Worm (Caenorhabditis elegans) whole organism, mixed stage, embryonic: ENCODE data around the gene sea-2.

ENCODE experiments used
- cnd-1 ChIP-seq: fragments of 200-800 bp; sonication (Bioruptor generic); optimal IDR thresholded peaks from 2 replicates; lab custom pipeline; 2018; ENCODE audit warnings: mild to moderate bottlenecking, missing genetic modification characterization, missing compliant biosample characterization
- drap-1 ChIP-seq: fragments of 200-800 bp; sonication (Bioruptor generic); optimal IDR thresholded peaks from 3 replicates; lab custom pipeline; 2018; ENCODE audit warnings: mild to moderate bottlenecking, missing genetic modification characterization, missing compliant biosample characterization
- flh-1 ChIP-seq: fragments of 200-800 bp; sonication (Bioruptor generic); optimal IDR thresholded peaks from 2 replicates; lab custom pipeline; 2018; ENCODE audit warnings: mild to moderate bottlenecking, missing genetic modification characterization, moderate library complexity, missing compliant biosample characterization
- hlh-1 ChIP-seq: fragments of 150-350 bp; optimal IDR thresholded peaks from 2 replicates; lab custom pipeline; 2014; ENCODE audit warnings: missing biosample characterization, missing genetic modification reagents, missing genetic modification characterization
- lin-13 ChIP-seq: fragments of 150-350 bp; optimal IDR thresholded peaks from 2 replicates; lab custom pipeline; 2014; ENCODE audit warnings: missing biosample characterization, missing genetic modification characterization
- lin-32 ChIP-seq: fragments of 200-800 bp; sonication (Bioruptor generic); optimal IDR thresholded peaks from 2 replicates; lab custom pipeline; 2018; ENCODE audit warnings: mild to moderate bottlenecking, missing genetic modification characterization, missing compliant biosample characterization
- mab-5 ChIP-seq: fragments of 150-350 bp; optimal IDR thresholded peaks from 2 replicates; lab custom pipeline; 2014; ENCODE audit warnings: missing biosample characterization, missing genetic modification characterization
- mep-1 ChIP-seq: fragments of 150-350 bp; optimal IDR thresholded peaks from 2 replicates; lab custom pipeline; 2017; ENCODE audit warnings: missing biosample characterization, missing genetic modification reagents, missing genetic modification characterization, inconsistent platforms
- mls-2 ChIP-seq: sonication (generic microtip); optimal IDR thresholded peaks from 2 replicates; lab custom pipeline; 2016; ENCODE audit warnings: mild to moderate bottlenecking, missing genetic modification characterization, moderate library complexity, missing compliant biosample characterization
- nhr-237 ChIP-seq: fragments of 150-350 bp; optimal IDR thresholded peaks from 2 replicates; lab custom pipeline; 2014; ENCODE audit warnings: missing biosample characterization, missing genetic modification characterization
- pha-4 ChIP-seq: fragments of 150-350 bp; optimal IDR thresholded peaks from 2 replicates; lab custom pipeline; 2018; ENCODE audit warnings: missing biosample characterization, missing genetic modification reagents, missing genetic modification characterization
- unc-39 ChIP-seq: fragments of 150-350 bp; optimal IDR thresholded peaks from 2 replicates; lab custom pipeline; 2014; ENCODE audit warnings: missing biosample characterization, missing genetic modification characterization

Gene sea-2

ce11 chrII:4007972-4008371, 57.8 kb downstream of the sea-2 start:
- TF ChIP-seq hlh-1 (tag; lab: Kevin White, UChicago) (no peak), cnd-1 (tag; lab: Kevin White, UChicago) (no peak), mab-5 (tag; lab: Kevin White, UChicago) (no peak), mep-1 (tag; lab: Kevin White, UChicago) (no peak), lin-13 (tag; lab: Kevin White, UChicago) (no peak), nhr-237 (tag; lab: Kevin White, UChicago) (no peak), unc-39 (tag; lab: Kevin White, UChicago) (no peak)
- TF ChIP-seq, all 35 proteins: peak for 0

DNA sequence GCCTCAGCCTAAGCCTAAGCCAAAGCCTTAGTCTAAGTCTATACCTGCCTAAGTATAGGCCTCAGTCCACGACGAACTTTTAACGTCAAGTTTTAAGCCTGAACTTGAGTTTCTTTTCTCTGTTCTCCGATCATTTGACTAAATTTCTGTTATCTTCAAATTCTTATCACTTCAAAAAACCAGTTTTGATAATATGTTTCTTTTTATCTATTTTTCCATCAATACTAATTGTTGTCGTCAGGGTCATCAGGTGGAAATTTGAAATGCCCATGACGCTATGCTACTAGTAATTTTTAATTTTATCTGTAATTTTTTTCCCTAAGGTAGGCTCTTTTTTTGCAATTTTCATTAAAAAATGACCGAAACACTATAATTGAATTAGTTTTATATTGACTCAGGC, 61.3 kb downstream of the sea-2 start:
- no peak for TF ChIP-seq lin-13 (tag; lab: Kevin White, UChicago)
- no peak for TF ChIP-seq mls-2 (tag; lab: Kevin White, UChicago)
- TF ChIP-seq drap-1 (GFP tag; lab: Kevin White, UChicago) = no peak
- no peak for TF ChIP-seq flh-1 (GFP tag; lab: Kevin White, UChicago)
- TF ChIP-seq lin-32 (GFP tag; lab: Kevin White, UChicago) = no peak

ce11 chrII:4018617-4019016, 68.4 kb downstream of the sea-2 start, which contains the start of gene K07D4.6:
Gene K07D4.6 (minus strand): TSS chrII:4018717.
- no peak for TF ChIP-seq pha-4 (tag; lab: Kevin White, UChicago)
